Worm (Caenorhabditis elegans) whole organism, L1 larva: ENCODE results near the gene slc-17.7.

Source experiments
- C04F5.9 ChIP-seq: sonication (generic microtip); optimal IDR thresholded peaks from 2 replicates; lab custom pipeline; 2016; ENCODE audit warnings: missing genetic modification characterization, missing compliant biosample characterization
- aly-2 ChIP-seq: fragments of 150-350 bp; optimal IDR thresholded peaks from 2 replicates; lab custom pipeline; 2014; ENCODE audit warnings: missing biosample characterization, missing genetic modification characterization
- egl-27 ChIP-seq, 2 experiments: fragments of 150-350 bp in 1 of 2; sonication (generic microtip); optimal IDR thresholded peaks; 3 replicates each; lab custom pipeline; 2017 to 2018; ENCODE audit warnings: missing biosample characterization in 2 of 2, missing genetic modification characterization in 2 of 2, missing genetic modification reagents in 2 of 2
- elt-2 ChIP-seq: sonication (generic microtip); optimal IDR thresholded peaks from 2 replicates; lab custom pipeline; 2016; ENCODE audit warnings: missing genetic modification characterization, mild to moderate bottlenecking, inconsistent platforms, missing compliant biosample characterization, missing genetic modification reagents
- fkh-10 ChIP-seq: sonication (generic microtip); optimal IDR thresholded peaks from 2 replicates; lab custom pipeline; 2017; ENCODE audit warnings: missing biosample characterization, missing genetic modification reagents, missing genetic modification characterization
- lin-14 ChIP-seq: fragments of 200-800 bp; sonication (Bioruptor generic); optimal IDR thresholded peaks from 2 replicates; lab custom pipeline; 2018; ENCODE audit warnings: mild to moderate bottlenecking, missing genetic modification characterization, moderate library complexity, missing compliant biosample characterization
- nhr-71 ChIP-seq: sonication (generic microtip); optimal IDR thresholded peaks from 2 replicates; lab custom pipeline; 2016; ENCODE audit warnings: mild to moderate bottlenecking, missing genetic modification characterization, moderate library complexity, missing compliant biosample characterization

ce11 chrV:9261492-9261891, 4.8 kb downstream of the slc-17.7 start, which contains the start of gene nhr-36:
- no peak for TF ChIP-seq elt-2 (tag; lab: Kevin White, UChicago)
- peak; percentile 36 for TF ChIP-seq nhr-71 (tag; lab: Kevin White, UChicago)
- TF ChIP-seq egl-27 (tag; optimal IDR thresholded peaks at IDR 0.05; lab: Kevin White, UChicago): no peak
- no peak for TF ChIP-seq fkh-10 (GFP tag; lab: Kevin White, UChicago)
- TF ChIP-seq C04F5.9 (tag; lab: Kevin White, UChicago): no peak
- TF ChIP-seq aly-2 (tag; lab: Kevin White, UChicago): no peak
- TF ChIP-seq lin-14 (GFP tag; lab: Kevin White, UChicago): no peak
